Worm (Caenorhabditis elegans): ENCODE measurements around the gene tmd-2.

The tmd-2 gene

DNA sequence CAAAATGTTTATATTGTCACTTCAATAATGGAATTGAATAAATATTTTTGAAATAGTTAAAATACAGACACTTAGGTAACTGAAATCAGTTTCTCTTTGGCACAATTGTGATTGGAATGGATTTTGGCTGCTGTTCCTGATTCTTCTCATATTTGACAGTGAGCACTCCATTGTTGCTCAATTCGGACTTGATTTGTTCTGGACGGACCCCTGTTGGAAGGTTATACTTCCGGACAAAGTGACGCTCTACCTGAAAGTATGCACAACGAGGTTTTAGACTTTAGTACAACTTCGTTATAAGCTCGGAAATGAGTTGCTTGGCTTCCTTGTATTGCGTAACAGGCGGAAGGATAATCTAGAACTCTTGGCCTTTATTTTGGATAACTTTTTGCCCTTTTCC, 50.3 kb downstream of the tmd-2 start:
- peak; percentile 6; the same call in 1 of the 2 replicates for TF ChIP-seq ceh-40 (GFP tag; IDR thresholded peaks at IDR 0.05)
- no peak for TF ChIP-seq sdz-38 (tag; optimal IDR thresholded peaks at IDR 0.05)
- TF ChIP-seq hmg-20 (GFP tag; IDR thresholded peaks at IDR 0.05) = no peak
- TF ChIP-seq nhr-90 (tag; optimal IDR thresholded peaks at IDR 0.05) = peak; percentile 70
- TF ChIP-seq bed-1 (GFP tag; IDR thresholded peaks at IDR 0.05) = 0 out of 2 replicates have a peak, but pooled peaks have one; percentile 6
- TF ChIP-seq Y53G8AR.9 (GFP tag; conservative IDR thresholded peaks at IDR 0.05) = peak; percentile 68; the same call in 1 of the 2 replicates
- 0 out of 2 replicates have a peak, but pooled peaks have one; percentile 23 for TF ChIP-seq cebp-2 (GFP tag; IDR thresholded peaks at IDR 0.05)
- no peak for TF ChIP-seq ama-1 (optimal IDR thresholded peaks at IDR 0.05)
- TF ChIP-seq ama-1 (GFP tag; optimal IDR thresholded peaks at IDR 0.05) = no peak
- no peak for TF ChIP-seq die-1 (tag; optimal IDR thresholded peaks at IDR 0.05)
- TF ChIP-seq Y56A3A.18 (GFP tag; IDR thresholded peaks at IDR 0.05) = peak; percentile 30; the same call in 1 of the 2 replicates
- TF ChIP-seq dpff-1 (tag; optimal IDR thresholded peaks at IDR 0.05) = no peak
- peak; percentile 57; the same call in 1 of the 2 replicates for TF ChIP-seq B0336.3 (GFP tag; IDR thresholded peaks at IDR 0.05)
- TF ChIP-seq repo-1 (tag; optimal IDR thresholded peaks at IDR 0.05) = no peak
- TF ChIP-seq zim-3 (tag; optimal IDR thresholded peaks at IDR 0.05) = no peak

ce11 chrV:8385879-8386530, 51.5 kb downstream of the tmd-2 start, which contains the start of gene hsp-17:
Gene hsp-17 (minus strand): TSS chrV:8385929.
- no peak for TF ChIP-seq let-607 (tag; optimal IDR thresholded peaks at IDR 0.05)
- peak; percentile 25 for TF ChIP-seq nhr-80 (tag; optimal IDR thresholded peaks at IDR 0.05)

- TF ChIP-seq mxl-1 (tag; optimal IDR thresholded peaks at IDR 0.05) = no peak
- no peak for TF ChIP-seq lin-40 (tag; optimal IDR thresholded peaks at IDR 0.05)
- no peak for TF ChIP-seq dox-1 (GFP tag; IDR thresholded peaks at IDR 0.05)
- no peak for TF ChIP-seq B0035.1 (tag; optimal IDR thresholded peaks at IDR 0.05)
- TF ChIP-seq atf-7 (tag; optimal IDR thresholded peaks at IDR 0.05) = no peak
- no peak for TF ChIP-seq C17E4.6 (GFP tag; IDR thresholded peaks at IDR 0.05)
- no peak for TF ChIP-seq T26A5.8 (tag; optimal IDR thresholded peaks at IDR 0.05)
- no peak for TF ChIP-seq pbrm-1 (GFP tag; IDR thresholded peaks at IDR 0.05)
- no peak for TF ChIP-seq lin-54 (GFP tag; optimal IDR thresholded peaks at IDR 0.05)
- no peak for TF ChIP-seq nfyb-1 (GFP tag; IDR thresholded peaks at IDR 0.05)
Observed at ce11 chrV:8387056-8387455, 52.6 kb downstream of the tmd-2 start, which contains the start of gene gcy-7. Gene gcy-7 (plus strand): TSS chrV:8387356.

DNA sequence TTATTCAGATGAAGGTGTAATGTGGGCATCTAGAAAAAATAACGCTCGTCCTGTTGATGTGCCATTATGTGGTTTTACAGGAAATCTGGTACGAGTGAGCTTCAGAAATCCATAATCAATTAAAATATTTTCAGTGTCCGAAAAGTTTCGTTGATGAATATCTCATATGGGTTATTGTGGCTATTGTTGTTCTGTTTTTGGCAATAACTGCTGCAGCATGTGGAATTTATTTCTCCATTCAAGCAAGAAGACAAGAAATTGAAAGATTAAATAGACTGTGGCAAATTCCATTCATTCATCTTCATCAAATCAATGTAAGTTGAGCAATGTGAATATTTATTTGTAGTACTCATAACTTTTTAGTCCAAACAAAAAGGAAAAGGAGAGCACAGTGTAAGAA, 54.8 kb downstream of the tmd-2 start:
- TF ChIP-seq zim-3 (tag; optimal IDR thresholded peaks at IDR 0.05) (no peak), dpff-1 (tag; optimal IDR thresholded peaks at IDR 0.05) (no peak), ZK185.1 (tag; optimal IDR thresholded peaks at IDR 0.05; ENCODE audit: poor library complexity, severe bottlenecking) (no peak), lsy-27 (tag; optimal IDR thresholded peaks at IDR 0.05; ENCODE audit: borderline replicate concordance, insufficient read depth) (no peak), snpc-3.4 (tag; optimal IDR thresholded peaks at IDR 0.05) (no peak), nhr-80 (tag; optimal IDR thresholded peaks at IDR 0.05) (no peak), ceh-27 (GFP tag; optimal IDR thresholded peaks at IDR 0.05) (no peak), lin-40 (tag; optimal IDR thresholded peaks at IDR 0.05) (no peak), efl-1 (GFP tag; optimal IDR thresholded peaks at IDR 0.05) (no peak), attf-5 (GFP tag; optimal IDR thresholded peaks at IDR 0.05) (no peak), egl-18 (GFP tag; IDR thresholded peaks at IDR 0.05) (no peak), ets-4 (GFP tag; optimal IDR thresholded peaks at IDR 0.05) (no peak), Y95B8A.8 (GFP tag; IDR thresholded peaks at IDR 0.05) (no peak)

Data from whole organism, young adult.